Worm (Caenorhabditis elegans): ENCODE data around the gene elo-8.

The elo-8 gene

DNA sequence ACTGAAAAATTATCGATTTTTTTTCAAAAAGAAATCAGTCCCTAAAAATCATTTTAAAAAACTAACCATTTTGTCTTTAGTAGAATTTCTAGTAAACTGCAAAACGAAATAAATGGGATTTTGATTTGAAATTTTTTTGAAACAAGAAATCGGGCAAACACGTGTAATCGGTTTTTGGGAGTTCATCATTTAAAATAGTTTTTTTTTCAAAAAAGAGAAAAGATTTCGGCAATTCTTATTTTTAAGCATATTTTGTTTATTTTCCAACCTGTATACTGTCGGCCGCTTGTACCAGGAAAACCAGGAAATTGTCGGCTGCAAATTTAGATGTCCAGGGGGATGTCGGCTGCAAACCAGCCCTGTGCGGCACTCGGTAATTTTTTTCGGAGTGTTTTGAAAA lies at the start of gene elo-8:
elo-8 (minus strand) TSS at position 101 of the 400 bp plus-strand sequence.
- TF ChIP-seq unc-62 (GFP tag; optimal IDR thresholded peaks at IDR 0.05) = no peak

ce11 chrIII:11279954-11280353 lies 48.1 kb upstream of the elo-8 start:
- no peak for TF ChIP-seq unc-62 (GFP tag; optimal IDR thresholded peaks at IDR 0.05)

DNA sequence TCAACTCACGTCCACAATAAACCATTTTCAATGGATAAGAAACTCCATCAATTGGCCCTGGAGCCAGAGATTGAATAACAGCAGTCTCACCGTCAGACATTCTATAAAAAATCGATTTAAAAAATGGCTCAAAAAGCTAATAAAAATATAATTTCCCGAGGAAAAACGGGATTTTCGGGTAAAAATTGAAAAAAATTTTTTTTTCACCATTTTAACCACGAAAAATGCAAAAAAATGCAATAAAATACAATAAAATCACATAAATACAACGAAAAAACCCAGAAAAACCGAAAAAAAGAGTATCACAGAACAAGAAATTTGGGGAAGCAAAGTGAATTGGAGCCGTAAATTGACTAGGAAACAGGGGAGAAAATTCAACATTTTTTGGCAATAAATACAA lies 46.9 kb upstream of the elo-8 start, which contains the start of gene Y47D3A.21:
Y47D3A.21 (minus strand) TSS at position 101 of the 400 bp plus-strand sequence.
- TF ChIP-seq unc-62 (GFP tag; optimal IDR thresholded peaks at IDR 0.05) = no peak

- TF ChIP-seq unc-62 (GFP tag; optimal IDR thresholded peaks at IDR 0.05) = no peak
These were observed 42.8 kb upstream of the elo-8 start, which contains the start of gene Y47D3A.20 for ce11 chrIII:11274590-11275116. Gene Y47D3A.20 (plus strand): TSS chrIII:11275066.

DNA sequence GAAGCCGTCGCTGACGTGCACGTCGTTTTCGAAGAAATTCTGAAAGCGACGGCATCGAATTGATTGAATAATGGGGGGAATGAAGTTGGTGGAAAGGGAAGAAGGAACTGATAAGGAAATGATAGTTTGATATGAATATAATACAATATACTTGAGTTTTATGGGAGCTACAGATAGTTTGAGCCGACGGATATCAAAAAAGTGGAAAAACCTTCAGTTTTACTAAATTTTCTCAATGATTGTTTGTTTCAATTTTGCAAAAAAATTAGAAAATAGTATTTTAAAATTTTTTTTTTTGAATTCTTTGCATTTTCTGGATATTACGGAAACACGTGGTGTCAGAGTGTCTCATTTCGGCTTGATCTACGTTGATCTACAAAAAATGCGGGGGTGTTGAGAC lies 38.9 kb upstream of the elo-8 start, which contains the start of gene obr-1:
obr-1 (minus strand) TSS at position 101 of the 400 bp plus-strand sequence.
- TF ChIP-seq unc-62 (GFP tag; optimal IDR thresholded peaks at IDR 0.05) = no peak

DNA sequence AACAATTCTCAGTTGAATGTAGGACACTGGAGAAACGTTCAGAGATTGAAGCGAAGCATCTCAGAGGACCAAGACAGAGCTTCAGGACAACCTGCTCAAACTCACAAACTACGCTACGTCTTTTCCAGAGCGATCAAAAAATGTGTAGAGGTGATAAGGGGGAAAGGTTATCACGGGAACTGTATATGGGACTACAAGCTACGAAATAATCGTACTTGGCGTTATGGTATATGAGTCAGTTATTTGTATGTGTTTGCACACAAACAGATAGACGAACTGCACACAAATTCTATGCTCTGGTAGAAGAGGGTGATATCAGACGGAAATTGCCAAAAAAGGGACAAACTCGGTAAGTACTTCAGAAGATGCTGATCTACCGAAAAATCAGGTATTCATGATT lies 37.3 kb upstream of the elo-8 start:
- no peak for TF ChIP-seq unc-62 (GFP tag; optimal IDR thresholded peaks at IDR 0.05)

- no peak for TF ChIP-seq unc-62 (GFP tag; optimal IDR thresholded peaks at IDR 0.05)
These were observed 36.7 kb upstream of the elo-8 start for ce11 chrIII:11268532-11268931.

- no peak for TF ChIP-seq unc-62 (GFP tag; optimal IDR thresholded peaks at IDR 0.05)
These were observed 35.5 kb upstream of the elo-8 start for ce11 chrIII:11267372-11267771.

ce11 chrIII:11262089-11262488 lies 30.2 kb upstream of the elo-8 start:
- no peak for TF ChIP-seq unc-62 (GFP tag; optimal IDR thresholded peaks at IDR 0.05)

DNA sequence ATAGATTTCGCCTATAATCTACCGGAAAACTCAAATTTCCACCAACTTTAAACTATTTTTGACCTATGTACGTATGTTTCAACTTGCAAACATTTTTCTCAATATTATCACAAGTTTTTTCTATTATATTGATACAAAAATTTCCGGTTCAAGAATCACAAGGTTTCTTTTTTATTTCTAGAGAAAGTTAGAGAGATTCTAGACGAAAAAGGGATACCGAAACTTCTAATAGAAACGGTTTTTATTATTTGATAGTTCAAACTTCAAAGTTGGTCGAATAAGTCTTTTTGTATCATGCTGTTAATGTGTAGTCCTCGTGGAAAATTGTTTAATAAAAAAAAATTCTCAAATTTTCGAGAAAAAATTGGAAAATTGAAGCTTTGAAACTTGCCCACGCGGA lies 23.2 kb upstream of the elo-8 start:
- no peak for TF ChIP-seq unc-62 (GFP tag; optimal IDR thresholded peaks at IDR 0.05)

ce11 chrIII:11251718-11252441 lies 20.0 kb upstream of the elo-8 start, which contains the start of gene Y47D3A.32:
Gene Y47D3A.32 (plus strand): TSS chrIII:11252391.
- no peak for TF ChIP-seq unc-62 (GFP tag; optimal IDR thresholded peaks at IDR 0.05)

- TF ChIP-seq unc-62 (GFP tag; optimal IDR thresholded peaks at IDR 0.05) = no peak
These were observed 17.0 kb upstream of the elo-8 start for ce11 chrIII:11248897-11249296.

ce11 chrIII:11246588-11246987 lies 14.7 kb upstream of the elo-8 start:
- TF ChIP-seq unc-62 (GFP tag; optimal IDR thresholded peaks at IDR 0.05) = no peak

ce11 chrIII:11244820-11245219 lies 13.0 kb upstream of the elo-8 start, which contains the start of gene rsks-1:
Gene rsks-1 (plus strand): TSS chrIII:11245120.
- no peak for TF ChIP-seq unc-62 (GFP tag; optimal IDR thresholded peaks at IDR 0.05)

ce11 chrIII:11244338-11244737 lies 12.5 kb upstream of the elo-8 start:
- no peak for TF ChIP-seq unc-62 (GFP tag; optimal IDR thresholded peaks at IDR 0.05)

DNA sequence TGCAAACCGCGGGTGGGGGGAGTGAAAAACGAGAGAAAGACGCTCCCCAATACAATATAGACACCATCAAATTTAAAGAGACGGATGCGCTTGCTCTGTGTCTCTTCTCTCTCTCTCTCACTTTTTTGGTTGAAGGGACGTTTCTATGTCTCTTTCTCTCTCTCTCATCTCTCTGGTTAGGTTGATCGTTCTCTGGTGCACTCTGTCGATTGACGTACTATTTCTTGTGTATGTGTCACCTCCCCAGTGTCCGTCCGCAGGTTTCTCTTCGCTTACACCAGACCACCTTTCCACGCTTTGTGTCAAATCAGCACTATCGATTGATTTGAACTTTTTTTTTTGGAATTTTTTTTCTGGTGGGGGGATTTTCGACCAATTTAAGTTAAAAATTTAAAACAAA lies 11.6 kb upstream of the elo-8 start:
- no peak for TF ChIP-seq unc-62 (GFP tag; optimal IDR thresholded peaks at IDR 0.05)

DNA sequence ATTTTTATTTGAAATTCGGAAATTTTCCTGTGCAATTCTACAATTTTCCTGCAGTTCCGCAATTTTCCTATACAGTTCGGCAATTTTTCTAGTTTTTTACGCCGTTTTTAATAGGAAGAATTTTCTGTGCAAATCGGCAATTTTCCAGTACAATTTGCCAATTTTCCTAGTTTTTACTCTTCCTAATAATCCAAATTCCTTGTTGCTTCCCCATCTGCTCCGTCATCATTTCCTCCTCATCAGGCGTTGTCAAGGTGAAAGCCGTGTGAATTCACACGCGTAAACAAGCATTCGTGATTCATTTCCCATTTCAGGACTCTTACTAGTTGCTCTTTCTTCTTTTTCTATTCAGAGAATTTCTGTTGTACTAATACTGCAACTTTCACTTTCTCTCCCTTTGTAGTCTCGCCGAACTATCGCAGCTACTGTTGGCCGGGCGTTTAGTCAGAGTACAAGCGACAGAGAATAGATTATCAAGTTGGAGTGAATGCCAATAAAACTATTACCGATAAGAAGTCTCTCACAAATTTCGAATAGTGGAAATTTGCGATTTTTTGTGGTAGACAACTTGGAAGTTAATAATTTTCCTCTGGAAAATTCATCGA lies 9.8 kb upstream of the elo-8 start:
- TF ChIP-seq unc-62 (GFP tag; optimal IDR thresholded peaks at IDR 0.05) = no peak
